Fruit fly (Drosophila melanogaster) whole organism, pupa: ENCODE results near the gene CG31974.

Source experiments
- D1 ChIP-seq: fragments of 200-800 bp; sonication (Bioruptor generic); optimal IDR thresholded peaks from 2 replicates; lab custom pipeline; 2018; ENCODE audit warnings: missing biosample characterization, mild to moderate bottlenecking, missing genetic modification characterization, moderate library complexity
- EcR ChIP-seq: fragments of 200-800 bp; sonication (Bioruptor generic); optimal IDR thresholded peaks from 3 replicates; lab custom pipeline; 2019; ENCODE audit warnings: missing biosample characterization, missing genetic modification characterization, mild to moderate bottlenecking, moderate library complexity, missing genetic modification reagents
- Pif1B ChIP-seq: fragments of 200-800 bp; sonication (Bioruptor generic); optimal IDR thresholded peaks from 3 replicates; lab custom pipeline; 2016; ENCODE audit warnings: missing biosample characterization, missing genetic modification characterization

DNA sequence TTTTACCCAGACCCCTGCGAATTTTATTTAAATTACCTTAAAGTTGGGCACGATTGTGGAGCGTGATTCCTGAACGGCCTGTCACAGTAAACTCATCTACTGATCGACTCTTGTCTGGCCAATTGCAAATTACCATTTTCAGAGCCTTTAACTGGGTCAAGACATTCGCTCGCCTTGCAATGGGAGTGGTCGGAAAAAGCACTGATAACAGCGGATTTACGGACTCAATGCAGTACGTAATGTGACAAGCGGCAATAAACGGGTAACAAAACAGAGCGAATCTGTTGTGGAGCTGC lies 6.8 kb downstream of the CG31974 start:
- TF ChIP-seq EcR (GFP tag; lab: Kevin White, UChicago) = no peak
- TF ChIP-seq D1 (tag; lab: Kevin White, UChicago) = no peak
- TF ChIP-seq Pif1B = no peak
